Fruit fly (Drosophila melanogaster): Measurements from ENCODE around the gene CG11131.

dm6 chr3L:22877934-22878333 is 20.6 kb upstream of the CG11131 start:
- TF ChIP-seq pad (GFP tag; optimal IDR thresholded peaks at IDR 0.05) (no peak), Crg-1 (GFP tag; optimal IDR thresholded peaks at IDR 0.05) (no peak), CG7045 (GFP tag; optimal IDR thresholded peaks at IDR 0.05) (no peak), CG5204 (GFP tag; optimal IDR thresholded peaks at IDR 0.05) (no peak)
